Worm (Caenorhabditis elegans) whole organism, early embryonic: ENCODE results near the gene C08E3.1.

Experiments
- F13C5.2 ChIP-seq: sonication (generic microtip); optimal IDR thresholded peaks from 2 replicates; lab custom pipeline; 2017; ENCODE audit warnings: mild to moderate bottlenecking, missing genetic modification characterization, inconsistent platforms, missing compliant biosample characterization
- aly-1 ChIP-seq: sonication (generic microtip); optimal IDR thresholded peaks from 2 replicates; lab custom pipeline; 2016; ENCODE audit warnings: missing genetic modification characterization, missing compliant biosample characterization
- ama-1 ChIP-seq: fragments of 150-350 bp; optimal IDR thresholded peaks from 2 replicates; lab custom pipeline; 2014
- ceh-13 ChIP-seq: fragments of 200-800 bp; sonication (Bioruptor generic); optimal IDR thresholded peaks from 2 replicates; lab custom pipeline; 2018; ENCODE audit warnings: mild to moderate bottlenecking, missing genetic modification characterization, missing compliant biosample characterization
- flt-1 ChIP-seq: fragments of 200-800 bp; sonication (Bioruptor generic); IDR thresholded peaks from 2 replicates; pipeline ENCODE4 v1.3.6; 2022; ENCODE audit warnings: missing genetic modification characterization, missing compliant biosample characterization
- hmg-4 ChIP-seq: fragments of 200-800 bp; sonication (Bioruptor generic); optimal IDR thresholded peaks from 2 replicates; lab custom pipeline; 2018; ENCODE audit warnings: mild to moderate bottlenecking, missing genetic modification characterization, missing compliant biosample characterization
- pes-1 ChIP-seq: fragments of 200-800 bp; sonication (Bioruptor generic); IDR thresholded peaks from 2 replicates; pipeline ENCODE4 v1.3.6; 2022; ENCODE audit warnings: missing genetic modification reagents, missing genetic modification characterization, missing compliant biosample characterization
- sea-1 ChIP-seq: fragments of 200-800 bp; sonication (Bioruptor generic); conservative IDR thresholded peaks from 2 replicates; pipeline ENCODE4 v1.3.6; 2022; ENCODE audit warnings: missing genetic modification characterization, missing compliant biosample characterization
- tbx-11 ChIP-seq: fragments of 200-800 bp; sonication (Bioruptor generic); IDR thresholded peaks from 2 replicates; pipeline ENCODE4 v1.3.6; 2022; ENCODE audit warnings: missing genetic modification characterization, missing compliant biosample characterization
- tbx-37 ChIP-seq: fragments of 200-800 bp; sonication (Bioruptor generic); conservative IDR thresholded peaks from 2 replicates; pipeline ENCODE4 v1.3.6; 2022; ENCODE audit warnings: missing genetic modification reagents, missing genetic modification characterization, missing compliant biosample characterization
- tra-4 ChIP-seq: sonication (generic microtip); optimal IDR thresholded peaks from 2 replicates; lab custom pipeline; 2017; ENCODE audit warnings: missing genetic modification characterization, missing compliant biosample characterization

DNA sequence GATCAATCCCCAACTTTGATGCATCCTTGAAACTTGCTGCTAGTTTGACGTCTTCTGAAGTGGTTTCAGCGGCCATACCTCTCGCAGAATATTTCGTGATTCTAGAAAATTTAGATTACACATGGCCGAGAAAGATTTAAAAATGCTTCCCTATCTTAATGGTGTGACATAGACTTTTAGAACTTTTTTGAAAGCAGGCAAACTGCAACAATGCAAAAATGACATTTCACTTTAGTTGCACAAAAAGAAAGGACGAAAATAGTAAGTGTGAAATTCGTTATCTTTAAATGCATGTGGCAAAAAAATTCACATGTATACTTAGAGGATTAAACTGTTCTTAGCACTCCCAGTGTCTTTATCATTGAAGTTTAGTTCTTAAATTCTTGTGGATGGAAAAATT is 23.6 kb downstream of the C08E3.1 start, which contains the start of gene ZC204.12:
- no peak for TF ChIP-seq aly-1
- TF ChIP-seq tra-4 = no peak
- no peak for TF ChIP-seq tbx-11 (GFP tag; lab: Robert Waterston, UW)
- no peak for TF ChIP-seq flt-1 (GFP tag; lab: Robert Waterston, UW)
- TF ChIP-seq ceh-13 (GFP tag; lab: Kevin White, UChicago) = no peak
- no peak for TF ChIP-seq pes-1 (GFP tag; lab: Robert Waterston, UW)
- no peak for TF ChIP-seq F13C5.2 (tag; lab: Kevin White, UChicago)
- TF ChIP-seq tbx-37 (GFP tag; lab: Robert Waterston, UW) = no peak
- no peak for TF ChIP-seq ama-1 (lab: Kevin White, UChicago)
- no peak for TF ChIP-seq hmg-4 (GFP tag; lab: Kevin White, UChicago)
- TF ChIP-seq sea-1 (GFP tag; lab: Robert Waterston, UW) = no peak
